Fruit fly (Drosophila melanogaster) whole organism, prepupa: Measurements from ENCODE around the gene CG43896.

Experiments
- CG10669 ChIP-seq: fragments of 200-800 bp; sonication (Bioruptor generic); optimal IDR thresholded peaks from 3 replicates; lab custom pipeline; 2018; ENCODE audit warnings: missing biosample characterization, mild to moderate bottlenecking, missing genetic modification characterization, moderate library complexity
- CG11294 ChIP-seq: fragments of 200-800 bp; sonication (Bioruptor generic); IDR thresholded peaks from 2 replicates; pipeline ENCODE4 v1.3.6; 2022; ENCODE audit warnings: missing biosample characterization, missing genetic modification characterization
- CG11902 ChIP-seq: fragments of 200-800 bp; sonication (Bioruptor generic); optimal IDR thresholded peaks from 3 replicates; lab custom pipeline; 2016; ENCODE audit warnings: missing biosample characterization, missing genetic modification characterization
- CG15336 ChIP-seq: fragments of 200-800 bp; sonication (Bioruptor generic); IDR thresholded peaks from 2 replicates; pipeline ENCODE4 v1.3.6; 2022; ENCODE audit warnings: missing biosample characterization, missing genetic modification characterization
- CG16779 ChIP-seq: fragments of 200-800 bp; sonication (Bioruptor generic); optimal IDR thresholded peaks from 3 replicates; lab custom pipeline; 2017; ENCODE audit warnings: missing biosample characterization, mild to moderate bottlenecking, missing genetic modification characterization
- CG31627 ChIP-seq: fragments of 200-800 bp; sonication (Bioruptor generic); optimal IDR thresholded peaks from 3 replicates; lab custom pipeline; 2016; ENCODE audit warnings: missing biosample characterization, missing genetic modification characterization
- CG34406 ChIP-seq: fragments of 200-800 bp; sonication (Bioruptor generic); optimal IDR thresholded peaks from 3 replicates; lab custom pipeline; 2016; ENCODE audit warnings: missing biosample characterization, missing genetic modification characterization
- CG4318 ChIP-seq: fragments of 200-800 bp; sonication (Bioruptor generic); optimal IDR thresholded peaks from 3 replicates; lab custom pipeline; 2017; ENCODE audit warnings: missing biosample characterization, mild to moderate bottlenecking, missing genetic modification characterization
- CG6792 ChIP-seq: fragments of 200-800 bp; sonication (Bioruptor generic); optimal IDR thresholded peaks from 3 replicates; lab custom pipeline; 2016; ENCODE audit warnings: missing biosample characterization, missing genetic modification characterization
- CG6808 ChIP-seq: fragments of 200-800 bp; sonication (Bioruptor generic); optimal IDR thresholded peaks from 3 replicates; lab custom pipeline; 2017; ENCODE audit warnings: missing biosample characterization, missing genetic modification characterization, mild to moderate bottlenecking, moderate library complexity, missing genetic modification reagents
- CG6854 ChIP-seq: fragments of 200-800 bp; sonication (Bioruptor generic); optimal IDR thresholded peaks from 2 replicates; lab custom pipeline; 2017; ENCODE audit warnings: missing biosample characterization, mild to moderate bottlenecking, missing genetic modification characterization
- CG8119 ChIP-seq: fragments of 200-800 bp; sonication (Bioruptor generic); IDR thresholded peaks from 3 replicates; pipeline ENCODE4 v1.3.6; 2022; ENCODE audit warnings: missing biosample characterization, missing genetic modification characterization
- CG8319 ChIP-seq: fragments of 200-800 bp; sonication (Bioruptor generic); optimal IDR thresholded peaks from 3 replicates; lab custom pipeline; 2016; ENCODE audit warnings: missing biosample characterization, missing genetic modification characterization
- CG8632 ChIP-seq: fragments of 200-800 bp; sonication (Bioruptor generic); optimal IDR thresholded peaks from 3 replicates; lab custom pipeline; 2016; ENCODE audit warnings: missing biosample characterization, missing genetic modification characterization
- Eip75B ChIP-seq: fragments of 200-800 bp; sonication (Bioruptor generic); optimal IDR thresholded peaks from 3 replicates; lab custom pipeline; 2016; ENCODE audit warnings: missing biosample characterization, missing genetic modification characterization
- Eip78C ChIP-seq: fragments of 200-800 bp; sonication (Bioruptor generic); peaks from one replicate; lab custom pipeline; 2016; ENCODE audit warnings: missing biosample characterization, missing genetic modification characterization
- Hr38 ChIP-seq: sonication (Bioruptor generic); optimal IDR thresholded peaks from 2 replicates; lab custom pipeline; 2016; ENCODE audit warnings: missing biosample characterization, missing genetic modification characterization
- Hr4 ChIP-seq: fragments of 200-800 bp; sonication (Bioruptor generic); optimal IDR thresholded peaks from 3 replicates; lab custom pipeline; 2016; ENCODE audit warnings: missing biosample characterization, missing genetic modification characterization
- Lpt ChIP-seq: fragments of 200-800 bp; sonication (Bioruptor generic); optimal IDR thresholded peaks from 3 replicates; lab custom pipeline; 2016; ENCODE audit warnings: missing biosample characterization, missing genetic modification characterization
- Smox ChIP-seq: fragments of 200-800 bp; sonication (Bioruptor generic); optimal IDR thresholded peaks from 3 replicates; lab custom pipeline; 2016; ENCODE audit warnings: missing biosample characterization, missing genetic modification characterization
- Sox15 ChIP-seq: fragments of 200-800 bp; sonication (Bioruptor generic); optimal IDR thresholded peaks from 3 replicates; lab custom pipeline; 2016; ENCODE audit warnings: missing biosample characterization, missing genetic modification characterization
- achi ChIP-seq: fragments of 200-800 bp; sonication (Bioruptor generic); optimal IDR thresholded peaks from 3 replicates; lab custom pipeline; 2016; ENCODE audit warnings: missing biosample characterization, missing genetic modification characterization
- acj6 ChIP-seq: fragments of 200-800 bp; sonication (Bioruptor generic); optimal IDR thresholded peaks from 3 replicates; lab custom pipeline; 2016; ENCODE audit warnings: missing biosample characterization, missing genetic modification characterization
- dac ChIP-seq: fragments of 200-800 bp; sonication (Bioruptor generic); optimal IDR thresholded peaks from 2 replicates; lab custom pipeline; 2017; ENCODE audit warnings: missing biosample characterization, mild to moderate bottlenecking, missing genetic modification characterization
- eg ChIP-seq: fragments of 200-800 bp; sonication (Bioruptor generic); IDR thresholded peaks from 3 replicates; pipeline ENCODE4 v1.3.6; 2022; ENCODE audit warnings: missing biosample characterization, missing genetic modification characterization
- esn ChIP-seq: fragments of 200-800 bp; sonication (Bioruptor generic); optimal IDR thresholded peaks from 2 replicates; lab custom pipeline; 2016; ENCODE audit warnings: missing biosample characterization, mild to moderate bottlenecking, missing genetic modification characterization, moderate library complexity
- fd59A ChIP-seq: fragments of 200-800 bp; sonication (Bioruptor generic); optimal IDR thresholded peaks from 2 replicates; lab custom pipeline; 2017; ENCODE audit warnings: missing biosample characterization, mild to moderate bottlenecking, missing genetic modification characterization, missing genetic modification reagents
- fd85E ChIP-seq: fragments of 200-800 bp; sonication (Bioruptor generic); optimal IDR thresholded peaks from 3 replicates; lab custom pipeline; 2016; ENCODE audit warnings: missing biosample characterization, missing genetic modification characterization
- fkh ChIP-seq: fragments of 200-800 bp; sonication (Bioruptor generic); optimal IDR thresholded peaks from 3 replicates; lab custom pipeline; 2017; ENCODE audit warnings: missing biosample characterization, mild to moderate bottlenecking, missing genetic modification characterization, moderate library complexity
- net ChIP-seq: fragments of 200-800 bp; sonication (Bioruptor generic); optimal IDR thresholded peaks from 3 replicates; lab custom pipeline; 2016; ENCODE audit warnings: missing biosample characterization, missing genetic modification characterization
- pdm3 ChIP-seq: fragments of 200-800 bp; sonication (Bioruptor generic); optimal IDR thresholded peaks from 3 replicates; lab custom pipeline; 2016; ENCODE audit warnings: missing biosample characterization, missing genetic modification characterization
- salr ChIP-seq, 2 experiments: fragments of 200-800 bp; sonication (Bioruptor generic); optimal IDR thresholded peaks; 3 replicates each; lab custom pipeline; 2016 to 2018; ENCODE audit warnings: missing biosample characterization in 2 of 2, missing genetic modification characterization in 2 of 2, mild to moderate bottlenecking in 1 of 2
- spab ChIP-seq: fragments of 200-800 bp; sonication (Bioruptor generic); optimal IDR thresholded peaks from 2 replicates; lab custom pipeline; 2017; ENCODE audit warnings: missing biosample characterization, mild to moderate bottlenecking, missing genetic modification characterization, missing genetic modification reagents
- vri ChIP-seq: fragments of 200-800 bp; sonication (Bioruptor generic); optimal IDR thresholded peaks from 3 replicates; lab custom pipeline; 2016; ENCODE audit warnings: missing biosample characterization, mild to moderate bottlenecking, missing genetic modification characterization

CG43896 gene

DNA sequence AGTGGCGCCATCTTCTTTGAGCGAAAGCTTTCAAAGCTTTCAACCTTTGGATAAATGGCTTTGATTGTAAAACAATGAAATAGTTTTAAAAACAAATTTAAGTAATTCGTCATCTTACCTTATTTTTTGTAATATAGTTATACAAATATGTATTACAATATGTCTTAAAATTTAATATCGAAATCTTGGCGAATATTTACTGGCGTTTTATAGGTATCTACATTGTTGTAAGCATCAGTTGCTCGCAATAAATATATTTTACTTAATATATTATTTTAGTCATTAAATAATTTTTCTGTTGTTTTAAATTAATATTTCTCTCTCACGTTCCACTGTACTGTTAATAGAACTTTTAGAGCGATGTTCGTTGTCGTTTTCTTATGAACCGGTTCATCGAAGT lies 34.3 kb upstream of the CG43896 start, which contains the start of gene Rpt4R:
Gene Rpt4R, plus strand, starts transcription at position 301 of the 400 bp plus-strand sequence.
- no peak for TF ChIP-seq Eip75B (GFP tag; lab: Kevin White, UChicago)
- TF ChIP-seq Lpt (GFP tag; lab: Kevin White, UChicago), result no peak

- TF ChIP-seq esn (no peak), CG16779 (tag; lab: Kevin White, UChicago) (no peak), achi (GFP tag; lab: Kevin White, UChicago) (no peak), CG34406 (GFP tag; lab: Kevin White, UChicago) (no peak), pdm3 (no peak), CG15336 (GFP tag; lab: Robert Waterston, UW) (no peak), Smox (GFP tag; lab: Kevin White, UChicago) (no peak), net (GFP tag; lab: Kevin White, UChicago) (no peak), spab (GFP tag; lab: Kevin White, UChicago) (no peak), fkh (no peak), vri (GFP tag; lab: Kevin White, UChicago) (no peak), Eip78C (GFP tag; lab: Kevin White, UChicago) (no peak), CG6792 (GFP tag; lab: Kevin White, UChicago) (no peak), CG31627 (GFP tag; lab: Kevin White, UChicago) (no peak), fd59A (GFP tag; lab: Kevin White, UChicago) (no peak), Hr38 (GFP tag; lab: Kevin White, UChicago) (no peak), CG6808 (GFP tag; lab: Kevin White, UChicago) (no peak), Hr4 (GFP tag; lab: Kevin White, UChicago) (no peak)
These were observed 31.2 kb upstream of the CG43896 start, which contains the start of gene CG5883 for dm6 chr3L:11944752-11945151. TSS of gene CG5883 (minus strand) at chr3L:11944852.

- TF ChIP-seq dac (GFP tag; lab: Kevin White, UChicago), result no peak
- TF ChIP-seq net (GFP tag; lab: Kevin White, UChicago), result no peak
- TF ChIP-seq Sox15 (GFP tag; lab: Kevin White, UChicago), result no peak
- TF ChIP-seq CG11294 (GFP tag; lab: Robert Waterston, UW), result no peak
- no peak for TF ChIP-seq CG10669
- no peak for TF ChIP-seq acj6 (GFP tag; lab: Kevin White, UChicago)
- TF ChIP-seq CG8119 (GFP tag; lab: Robert Waterston, UW), result no peak
- TF ChIP-seq fd59A (GFP tag; lab: Kevin White, UChicago), result no peak
- no peak for TF ChIP-seq CG11902
These were observed 28.6 kb upstream of the CG43896 start, which contains the start of gene CG7252 for dm6 chr3L:11947357-11947756. TSS of gene CG7252 (plus strand) at chr3L:11947675.

DNA sequence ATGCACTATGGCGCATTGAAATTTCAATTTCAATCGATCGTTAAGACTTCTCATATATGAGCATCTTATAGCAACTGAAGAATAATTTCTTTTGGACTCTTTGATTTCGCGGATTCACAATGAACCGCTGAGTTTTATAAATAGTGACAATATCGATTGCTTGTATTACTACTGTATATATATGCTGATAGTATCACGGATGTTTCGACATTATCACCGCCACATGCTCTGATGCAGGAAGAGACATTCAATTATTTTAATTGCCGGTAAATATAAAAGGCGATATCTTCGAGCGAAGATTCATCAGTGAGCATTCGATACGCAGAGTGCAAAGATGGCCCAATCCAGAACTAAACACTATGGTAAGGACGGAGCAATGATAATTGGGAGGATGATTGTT lies 26.4 kb upstream of the CG43896 start, which contains the start of gene CG17826:
Gene CG17826, plus strand, starts transcription at position 301 of the 400 bp plus-strand sequence.
- TF ChIP-seq eg (GFP tag; lab: Robert Waterston, UW), result no peak
- TF ChIP-seq fd85E (GFP tag; lab: Kevin White, UChicago), result no peak
- no peak for TF ChIP-seq CG8632 (GFP tag; lab: Kevin White, UChicago)
- no peak for TF ChIP-seq Hr4 (GFP tag; lab: Kevin White, UChicago)
- TF ChIP-seq CG8319 (GFP tag; lab: Kevin White, UChicago), result no peak
- no peak for TF ChIP-seq salr (GFP tag; optimal IDR thresholded peaks at IDR 0.05; lab: Kevin White, UChicago)

DNA sequence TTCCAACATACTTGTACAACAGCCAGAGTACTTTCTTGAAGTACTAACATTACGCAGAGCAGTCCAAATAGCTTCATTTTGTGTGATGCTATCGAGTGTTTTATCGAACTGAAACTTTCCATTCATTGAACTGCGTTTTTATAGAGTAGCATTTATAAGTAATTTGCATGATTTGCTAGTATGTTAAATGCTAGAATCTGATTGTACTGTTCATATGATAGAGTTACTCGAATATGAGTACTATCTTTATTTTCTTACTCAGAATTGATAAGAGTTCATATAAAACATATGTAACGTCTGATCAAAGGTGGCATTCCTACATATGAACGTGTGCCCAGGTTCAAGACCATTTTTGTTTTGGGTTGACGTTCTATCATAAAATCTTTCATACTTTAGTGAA lies 22.7 kb upstream of the CG43896 start, which contains the start of gene obst-G:
Gene obst-G, minus strand, starts transcription at position 101 of the 400 bp plus-strand sequence.
- TF ChIP-seq spab (GFP tag; lab: Kevin White, UChicago), result no peak
- no peak for TF ChIP-seq esn
- no peak for TF ChIP-seq CG4318 (GFP tag; lab: Kevin White, UChicago)
- TF ChIP-seq CG6854, result no peak
